Fruit fly (Drosophila melanogaster) whole organism, embryonic: ENCODE measurements around the gene CG31288.
A peak's percentile ranks its signal among the peaks of the same experiment; 100 is the strongest.

Experiments
- Antp ChIP-seq: fragments of 200-800 bp; sonication (Bioruptor generic); optimal IDR thresholded peaks from 3 replicates; lab custom pipeline; 2016; ENCODE audit warnings: missing biosample characterization, missing genetic modification characterization
- Atf3 ChIP-seq: fragments of 200-800 bp; sonication (Bioruptor generic); optimal IDR thresholded peaks from 3 replicates; lab custom pipeline; 2016; ENCODE audit warnings: missing biosample characterization, missing genetic modification characterization
- CG10565 ChIP-seq: fragments of 200-800 bp; sonication (Bioruptor generic); optimal IDR thresholded peaks from 3 replicates; lab custom pipeline; 2016; ENCODE audit warnings: missing biosample characterization, mild to moderate bottlenecking, missing genetic modification characterization
- CG11093 ChIP-seq: fragments of 200-800 bp; sonication (Bioruptor generic); IDR thresholded peaks from 3 replicates; pipeline ENCODE4 v1.3.6; 2022; ENCODE audit warnings: missing biosample characterization, missing genetic modification characterization
- CG14710 ChIP-seq: fragments of 200-800 bp; sonication (Bioruptor generic); optimal IDR thresholded peaks from 3 replicates; lab custom pipeline; 2019; ENCODE audit warnings: missing biosample characterization, mild to moderate bottlenecking, missing genetic modification characterization, moderate library complexity
- CG15601 ChIP-seq: fragments of 200-800 bp; sonication (Bioruptor generic); optimal IDR thresholded peaks from 3 replicates; lab custom pipeline; 2019; ENCODE audit warnings: missing biosample characterization, mild to moderate bottlenecking, missing genetic modification characterization, moderate library complexity
- CG1602 ChIP-seq: fragments of 200-800 bp; sonication (Bioruptor generic); optimal IDR thresholded peaks from 3 replicates; lab custom pipeline; 2016; ENCODE audit warnings: missing biosample characterization, missing genetic modification characterization
- CG17568 ChIP-seq: fragments of 200-800 bp; sonication (Bioruptor generic); optimal IDR thresholded peaks from 2 replicates; lab custom pipeline; 2018; ENCODE audit warnings: missing biosample characterization, mild to moderate bottlenecking, missing genetic modification characterization, moderate library complexity
- CG18599 ChIP-seq: fragments of 200-800 bp; sonication (Bioruptor generic); optimal IDR thresholded peaks from 3 replicates; lab custom pipeline; 2017; ENCODE audit warnings: missing biosample characterization, missing genetic modification characterization, mild to moderate bottlenecking, moderate library complexity, missing genetic modification reagents
- CG2678 ChIP-seq: fragments of 200-800 bp; sonication (Bioruptor generic); optimal IDR thresholded peaks from 3 replicates; lab custom pipeline; 2019; ENCODE audit warnings: missing biosample characterization, mild to moderate bottlenecking, missing genetic modification characterization, moderate library complexity
- CG32767 ChIP-seq: fragments of 200-800 bp; sonication (Bioruptor generic); IDR thresholded peaks from 2 replicates; pipeline ENCODE4 v1.3.6; 2022; ENCODE audit warnings: missing biosample characterization, missing genetic modification characterization
- CG3838 ChIP-seq: fragments of 200-800 bp; sonication (Bioruptor generic); optimal IDR thresholded peaks from 3 replicates; lab custom pipeline; 2016; ENCODE audit warnings: missing biosample characterization, missing genetic modification characterization
- CG4360 ChIP-seq: fragments of 200-800 bp; sonication (Bioruptor generic); IDR thresholded peaks from 2 replicates; pipeline ENCODE4 v1.3.6; 2022; ENCODE audit warnings: missing biosample characterization, missing genetic modification characterization
- CG4617 ChIP-seq: fragments of 200-800 bp; sonication (Bioruptor generic); optimal IDR thresholded peaks from 3 replicates; lab custom pipeline; 2016; ENCODE audit warnings: missing biosample characterization, missing genetic modification characterization, borderline replicate concordance
- CG6654 ChIP-seq: fragments of 200-800 bp; sonication (Bioruptor generic); optimal IDR thresholded peaks from 2 replicates; lab custom pipeline; 2017; ENCODE audit warnings: missing biosample characterization, mild to moderate bottlenecking, missing genetic modification characterization
- CG9817 ChIP-seq: fragments of 200-800 bp; sonication (Bioruptor generic); optimal IDR thresholded peaks from 2 replicates; lab custom pipeline; 2018; ENCODE audit warnings: missing biosample characterization, mild to moderate bottlenecking, missing genetic modification characterization, moderate library complexity
- Dek ChIP-seq: fragments of 200-800 bp; sonication (Bioruptor generic); optimal IDR thresholded peaks from 3 replicates; lab custom pipeline; 2019; ENCODE audit warnings: missing biosample characterization, mild to moderate bottlenecking, missing genetic modification characterization, moderate library complexity
- Dp ChIP-seq: fragments of 200-800 bp; sonication (Bioruptor generic); optimal IDR thresholded peaks from 2 replicates; lab custom pipeline; 2018; ENCODE audit warnings: missing biosample characterization, mild to moderate bottlenecking, missing genetic modification characterization, moderate library complexity
- E2f2 ChIP-seq: fragments of 200-800 bp; sonication (Bioruptor generic); IDR thresholded peaks from 2 replicates; pipeline ENCODE4 v1.3.6; 2022; ENCODE audit warnings: missing biosample characterization, missing genetic modification characterization
- HLH4C ChIP-seq: fragments of 200-800 bp; sonication (Bioruptor generic); IDR thresholded peaks from 3 replicates; pipeline ENCODE4 v1.3.6; 2022; ENCODE audit warnings: missing biosample characterization, missing genetic modification characterization; ENCODE audit not compliant: partially characterized antibody
- Hr39 ChIP-seq: fragments of >200 bp; optimal IDR thresholded peaks from 2 replicates; lab custom pipeline; 2017
- Hr51 ChIP-seq, 2 experiments: fragments of 200-800 bp; sonication (Bioruptor generic); optimal IDR thresholded peaks; 2 replicates in 1 of 2; 3 replicates in 1 of 2; lab custom pipeline; 2016 to 2018; ENCODE audit warnings: missing biosample characterization in 2 of 2, missing genetic modification characterization in 2 of 2, mild to moderate bottlenecking in 1 of 2, moderate library complexity in 1 of 2
- Hr78 ChIP-seq, 2 experiments: fragments of 200-800 bp in 1 of 2; fragments of >200 bp in 1 of 2; sonication (Bioruptor generic) in 1 of 2; optimal IDR thresholded peaks; 2 replicates each; lab custom pipeline; 2017 to 2019; ENCODE audit warnings: missing biosample characterization in 2 of 2, missing genetic modification characterization in 2 of 2, mild to moderate bottlenecking in 1 of 2, moderate library complexity in 1 of 2
- Lhr ChIP-seq: fragments of 200-800 bp; sonication (Bioruptor generic); optimal IDR thresholded peaks from 3 replicates; lab custom pipeline; 2017; ENCODE audit warnings: mild to moderate bottlenecking, missing biosample characterization, missing genetic modification reagents, missing genetic modification characterization
- MBD-R2 ChIP-seq: fragments of 200-800 bp; sonication (Bioruptor generic); IDR thresholded peaks from 2 replicates; pipeline ENCODE4 v1.3.6; 2022; ENCODE audit warnings: missing biosample characterization, missing genetic modification characterization
- Oli ChIP-seq: fragments of 200-800 bp; sonication (Bioruptor generic); optimal IDR thresholded peaks from 2 replicates; lab custom pipeline; 2018; ENCODE audit warnings: missing biosample characterization, mild to moderate bottlenecking, missing genetic modification characterization, moderate library complexity
- Optix ChIP-seq: fragments of 200-800 bp; sonication (Bioruptor generic); IDR thresholded peaks from 3 replicates; pipeline ENCODE4 v1.3.6; 2022; ENCODE audit warnings: missing biosample characterization, missing genetic modification characterization
- Pdp1 ChIP-seq, 2 experiments: fragments of 200-800 bp; sonication (Bioruptor generic); optimal IDR thresholded peaks; 3 replicates each; lab custom pipeline; 2016; ENCODE audit warnings: missing biosample characterization in 2 of 2, missing genetic modification characterization in 2 of 2, mild to moderate bottlenecking in 1 of 2, moderate library complexity in 1 of 2
- TFAM ChIP-seq: fragments of 200-800 bp; sonication (Bioruptor generic); optimal IDR thresholded peaks from 2 replicates; lab custom pipeline; 2017; ENCODE audit warnings: missing biosample characterization, missing genetic modification characterization, inconsistent platforms
- YL-1 ChIP-seq: fragments of 200-800 bp; sonication (Bioruptor generic); optimal IDR thresholded peaks from 3 replicates; lab custom pipeline; 2017; ENCODE audit warnings: missing biosample characterization, mild to moderate bottlenecking, missing genetic modification characterization
- ap ChIP-seq: fragments of 200-800 bp; sonication (Bioruptor generic); IDR thresholded peaks from 2 replicates; pipeline ENCODE4 v1.3.6; 2022; ENCODE audit warnings: missing biosample characterization, missing genetic modification characterization
- ash1 ChIP-seq: fragments of 200-800 bp; sonication (Bioruptor generic); optimal IDR thresholded peaks from 2 replicates; lab custom pipeline; 2018; ENCODE audit warnings: missing biosample characterization, mild to moderate bottlenecking, missing genetic modification characterization
- bigmax ChIP-seq: fragments of 200-800 bp; sonication (Bioruptor generic); optimal IDR thresholded peaks from 2 replicates; lab custom pipeline; 2018; ENCODE audit warnings: missing biosample characterization, mild to moderate bottlenecking, missing genetic modification characterization
- dan ChIP-seq: fragments of 200-800 bp; sonication (Bioruptor generic); IDR thresholded peaks from 2 replicates; pipeline ENCODE4 v1.3.6; 2022; ENCODE audit warnings: missing biosample characterization, missing genetic modification characterization
- ems ChIP-seq: fragments of 200-800 bp; sonication (Bioruptor generic); optimal IDR thresholded peaks from 3 replicates; lab custom pipeline; 2016; ENCODE audit warnings: missing biosample characterization, missing genetic modification characterization
- exex ChIP-seq: fragments of 200-800 bp; sonication (Bioruptor generic); optimal IDR thresholded peaks from 4 replicates; lab custom pipeline; 2018; ENCODE audit warnings: missing biosample characterization, mild to moderate bottlenecking, missing genetic modification characterization, moderate library complexity
- fu2 ChIP-seq: fragments of 200-800 bp; sonication (Bioruptor generic); optimal IDR thresholded peaks from 2 replicates; lab custom pipeline; 2016; ENCODE audit warnings: missing biosample characterization, missing genetic modification characterization
- gcm ChIP-seq: fragments of 200-800 bp; sonication (Bioruptor generic); optimal IDR thresholded peaks from 2 replicates; lab custom pipeline; 2019; ENCODE audit warnings: missing biosample characterization, mild to moderate bottlenecking, missing genetic modification characterization, moderate library complexity
- grn ChIP-seq: fragments of 200-800 bp; sonication (Bioruptor generic); optimal IDR thresholded peaks from 3 replicates; lab custom pipeline; 2017; ENCODE audit warnings: missing biosample characterization, missing genetic modification characterization
- jing ChIP-seq: fragments of 200-800 bp; sonication (Bioruptor generic); optimal IDR thresholded peaks from 2 replicates; lab custom pipeline; 2018; ENCODE audit warnings: missing biosample characterization, mild to moderate bottlenecking, missing genetic modification characterization
- maf-S ChIP-seq: fragments of 200-800 bp; sonication (Bioruptor generic); optimal IDR thresholded peaks from 2 replicates; lab custom pipeline; 2016; ENCODE audit warnings: missing biosample characterization, missing genetic modification characterization
- mirr ChIP-seq: fragments of 200-800 bp; sonication (Bioruptor generic); optimal IDR thresholded peaks from 3 replicates; lab custom pipeline; 2018; ENCODE audit warnings: missing biosample characterization, mild to moderate bottlenecking, missing genetic modification characterization
- pb ChIP-seq: fragments of 200-800 bp; sonication (Bioruptor generic); optimal IDR thresholded peaks from 3 replicates; lab custom pipeline; 2016; ENCODE audit warnings: missing biosample characterization, missing genetic modification characterization
- run ChIP-seq: fragments of 200-800 bp; sonication (Bioruptor generic); optimal IDR thresholded peaks from 3 replicates; lab custom pipeline; 2018; ENCODE audit warnings: missing biosample characterization, mild to moderate bottlenecking, missing genetic modification characterization
- sug ChIP-seq: fragments of 200-800 bp; optimal IDR thresholded peaks from 2 replicates; lab custom pipeline; 2019; ENCODE audit warnings: missing biosample characterization, mild to moderate bottlenecking, missing genetic modification characterization, moderate library complexity
- twi ChIP-seq: fragments of 200-800 bp; optimal IDR thresholded peaks from 2 replicates; lab custom pipeline; 2019; ENCODE audit warnings: missing biosample characterization, mild to moderate bottlenecking, missing genetic modification characterization, moderate library complexity
- yki ChIP-seq: fragments of >200 bp; optimal IDR thresholded peaks from 3 replicates; lab custom pipeline; 2018
- zen ChIP-seq: fragments of 200-800 bp; sonication (Bioruptor generic); optimal IDR thresholded peaks from 3 replicates; lab custom pipeline; 2018; ENCODE audit warnings: missing biosample characterization, mild to moderate bottlenecking, missing genetic modification characterization, moderate library complexity

Gene CG31288

dm6 chr3R:25285173-25285572 is 14.2 kb downstream of the CG31288 start, which contains the start of gene CG31104:
Gene CG31104, plus strand, starts transcription at chr3R:25285473.
- TF ChIP-seq exex (peak; percentile 22), CG15601 (no peak), Hr39 (lab: Kevin White, UChicago) (no peak), Dp (no peak), HLH4C (GFP tag; lab: Robert Waterston, UW) (no peak), dan (GFP tag; lab: Robert Waterston, UW) (no peak), CG4360 (GFP tag; lab: Robert Waterston, UW) (no peak), CG17568 (GFP tag; lab: Kevin White, UChicago) (no peak)

DNA sequence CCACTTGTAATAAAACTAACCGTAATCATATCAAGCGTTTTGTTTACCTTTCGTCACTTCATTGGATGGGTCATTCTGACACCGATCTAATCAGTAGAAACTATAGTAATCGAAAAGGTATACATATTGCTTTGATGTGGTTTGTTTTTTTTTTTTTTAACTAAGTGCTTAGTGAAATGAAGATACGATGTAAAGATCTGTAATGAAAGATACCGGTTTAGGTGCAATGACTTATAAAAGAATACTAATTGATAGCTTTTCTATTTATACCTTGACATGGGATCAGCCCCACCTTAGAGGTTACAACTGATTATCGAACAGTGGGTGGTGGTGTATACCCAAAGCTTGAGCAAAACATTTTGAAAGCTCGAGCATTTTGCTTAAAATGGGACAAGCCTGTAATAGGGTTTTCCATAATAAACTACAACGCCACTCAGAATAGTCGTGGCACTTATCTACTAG is 16.1 kb downstream of the CG31288 start, which contains the start of gene CG31300:
Gene CG31300, plus strand, starts transcription at position 412 of the 462 bp plus-strand sequence.
- no peak for TF ChIP-seq E2f2 (GFP tag; lab: Robert Waterston, UW)
- peak in 1 of 2 experiments; percentile 57 for TF ChIP-seq Hr78 (GFP tag; optimal IDR thresholded peaks at IDR 0.05; lab: Kevin White, UChicago)
- TF ChIP-seq grn (GFP tag; lab: Kevin White, UChicago), result peak; percentile 68
- peak; percentile 69 for TF ChIP-seq run
- no peak for TF ChIP-seq CG6654
- peak; percentile 37 for TF ChIP-seq exex
- peak; percentile 18 for TF ChIP-seq sug (tag; lab: Kevin White, UChicago)
- peak in 1 of 2 experiments; percentile 59 for TF ChIP-seq Pdp1 (GFP tag; optimal IDR thresholded peaks at IDR 0.05; lab: Kevin White, UChicago)

DNA sequence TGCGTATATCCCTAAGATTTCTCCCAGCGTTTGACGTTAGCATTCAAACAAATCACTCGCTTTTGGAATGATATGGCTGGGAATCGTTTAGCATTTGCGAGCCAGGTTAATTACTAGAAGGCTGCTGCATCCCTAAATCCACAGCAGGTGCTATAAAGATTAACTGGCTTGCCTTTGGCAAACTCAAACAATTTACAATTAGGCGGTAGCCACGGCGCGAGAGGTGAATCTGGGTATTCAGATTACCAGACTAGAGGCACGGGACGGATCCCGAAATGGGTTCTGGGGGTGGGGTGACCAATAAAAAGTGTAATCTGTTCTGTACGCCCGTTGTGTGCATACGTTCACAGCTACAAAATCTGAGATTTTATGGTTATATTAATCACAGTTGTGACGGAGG is 18.2 kb downstream of the CG31288 start, which contains the start of gene CG11892:
Gene CG11892, plus strand, starts transcription at position 384 of the 400 bp plus-strand sequence.
- TF ChIP-seq zen (tag; lab: Kevin White, UChicago) (no peak), pb (GFP tag; lab: Kevin White, UChicago) (no peak), CG9817 (tag; lab: Kevin White, UChicago) (peak; percentile 52), CG1602 (GFP tag; lab: Kevin White, UChicago) (no peak), CG11093 (GFP tag; lab: Robert Waterston, UW) (no peak), jing (GFP tag; lab: Kevin White, UChicago) (no peak), MBD-R2 (GFP tag; lab: Robert Waterston, UW) (no peak), fu2 (GFP tag; lab: Kevin White, UChicago) (no peak), CG32767 (no peak), CG10565 (GFP tag; lab: Kevin White, UChicago) (no peak), ap (no peak), Atf3 (no peak), Antp (GFP tag; lab: Kevin White, UChicago) (no peak), Hr78 (GFP tag; optimal IDR thresholded peaks at IDR 0.05; lab: Kevin White, UChicago) (no peak), bigmax (GFP tag; lab: Kevin White, UChicago) (no peak), Hr51 (GFP tag; optimal IDR thresholded peaks at IDR 0.05; lab: Kevin White, UChicago) (no peak), CG4617 (GFP tag; lab: Kevin White, UChicago) (no peak), Dek (no peak), CG14710 (tag; lab: Kevin White, UChicago) (no peak), Oli (tag; lab: Kevin White, UChicago) (no peak), yki (lab: Kevin White, UChicago) (no peak), CG2678 (tag; lab: Kevin White, UChicago) (peak; percentile 65), ash1 (GFP tag; lab: Kevin White, UChicago) (peak; percentile 45), mirr (no peak), CG3838 (no peak), gcm (GFP tag; lab: Kevin White, UChicago) (no peak), maf-S (no peak), ems (GFP tag; lab: Kevin White, UChicago) (no peak), Lhr (no peak), Optix (GFP tag; lab: Robert Waterston, UW) (no peak), TFAM (GFP tag; lab: Kevin White, UChicago) (no peak), YL-1 (GFP tag; lab: Kevin White, UChicago) (peak; percentile 6), CG18599 (GFP tag; lab: Kevin White, UChicago) (peak; percentile 75), twi (no peak)
